Worm (Caenorhabditis elegans): Measurements from ENCODE around the gene comt-4.

DNA sequence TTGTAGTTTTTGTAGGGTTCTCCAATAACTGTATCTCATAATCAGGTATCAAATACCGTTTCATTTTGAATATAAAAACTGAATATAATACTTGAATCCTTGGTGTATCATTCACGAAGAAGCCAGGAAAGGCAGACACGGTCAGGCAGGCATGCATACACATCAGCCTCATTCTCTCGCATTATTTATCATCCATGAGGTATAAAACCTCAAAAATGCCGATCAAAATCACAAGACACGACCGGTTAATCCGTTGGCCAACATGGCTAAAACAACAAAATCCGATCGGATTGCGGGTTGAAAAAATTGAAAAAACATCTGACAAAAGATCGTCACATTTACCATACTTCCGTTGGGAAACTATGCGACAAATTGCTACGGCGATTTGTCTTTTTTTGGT, 27.6 kb downstream of the comt-4 start, which contains the start of gene F59A7.5:
- no peak for TF ChIP-seq him-1 (tag; optimal IDR thresholded peaks at IDR 0.05)
- TF ChIP-seq dao-5 (tag; optimal IDR thresholded peaks at IDR 0.05) = no peak
